Worm (Caenorhabditis elegans) whole organism, late embryonic: ENCODE results near the gene C53B4.2.
A peak's percentile ranks its signal among the peaks of the same experiment; 100 is the strongest.

Source experiments
- T23F11.4 ChIP-seq: fragments of 200-800 bp; sonication (Bioruptor generic); optimal IDR thresholded peaks from 2 replicates; lab custom pipeline; 2018; ENCODE audit warnings: mild to moderate bottlenecking, missing genetic modification characterization, missing compliant biosample characterization
- ahr-1 ChIP-seq: sonication (generic microtip); optimal IDR thresholded peaks from 2 replicates; lab custom pipeline; 2016; ENCODE audit warnings: missing genetic modification characterization, missing compliant biosample characterization
- ama-1 ChIP-seq: fragments of 150-350 bp; optimal IDR thresholded peaks from 2 replicates; lab custom pipeline; 2014
- ceh-18 ChIP-seq: sonication (generic microtip); optimal IDR thresholded peaks from 2 replicates; lab custom pipeline; 2016; ENCODE audit warnings: missing genetic modification characterization, missing compliant biosample characterization
- ceh-19 ChIP-seq: fragments of 200-800 bp; sonication (Bioruptor generic); optimal IDR thresholded peaks from 2 replicates; lab custom pipeline; 2018; ENCODE audit warnings: mild to moderate bottlenecking, missing genetic modification characterization, missing compliant biosample characterization
- ceh-31 ChIP-seq: sonication (generic microtip); optimal IDR thresholded peaks from 2 replicates; lab custom pipeline; 2016; ENCODE audit warnings: missing genetic modification characterization, missing compliant biosample characterization
- ceh-34 ChIP-seq: sonication (generic microtip); optimal IDR thresholded peaks from 2 replicates; lab custom pipeline; 2016; ENCODE audit warnings: mild to moderate bottlenecking, missing genetic modification characterization, missing compliant biosample characterization
- ceh-48 ChIP-seq: sonication (generic microtip); optimal IDR thresholded peaks from 2 replicates; lab custom pipeline; 2016; ENCODE audit warnings: missing genetic modification characterization, inconsistent platforms, missing compliant biosample characterization
- ceh-6 ChIP-seq: fragments of 200-800 bp; sonication (Bioruptor generic); optimal IDR thresholded peaks from 2 replicates; lab custom pipeline; 2018; ENCODE audit warnings: mild to moderate bottlenecking, missing genetic modification characterization, missing compliant biosample characterization
- elt-2 ChIP-seq: sonication (generic microtip); optimal IDR thresholded peaks from 2 replicates; lab custom pipeline; 2016; ENCODE audit warnings: missing genetic modification reagents, missing genetic modification characterization, missing compliant biosample characterization
- elt-4 ChIP-seq: sonication (generic microtip); optimal IDR thresholded peaks from 2 replicates; lab custom pipeline; 2016; ENCODE audit warnings: missing genetic modification characterization, missing compliant biosample characterization
- fax-1 ChIP-seq: sonication (generic microtip); optimal IDR thresholded peaks from 2 replicates; lab custom pipeline; 2016; ENCODE audit warnings: missing genotype, missing genetic modification characterization, missing compliant biosample characterization
- fkh-10 ChIP-seq: fragments of 150-350 bp; optimal IDR thresholded peaks from 2 replicates; lab custom pipeline; 2014; ENCODE audit warnings: missing biosample characterization, missing genetic modification reagents, missing genetic modification characterization
- fkh-6 ChIP-seq: sonication (generic microtip); optimal IDR thresholded peaks from 2 replicates; lab custom pipeline; 2016; ENCODE audit warnings: missing genetic modification characterization, missing compliant biosample characterization
- gmeb-2 ChIP-seq: sonication (generic microtip); optimal IDR thresholded peaks from 2 replicates; lab custom pipeline; 2016; ENCODE audit warnings: missing genetic modification characterization, inconsistent platforms, missing compliant biosample characterization
- hlh-15 ChIP-seq: sonication (generic microtip); optimal IDR thresholded peaks from 2 replicates; lab custom pipeline; 2016; ENCODE audit warnings: missing genetic modification characterization, missing compliant biosample characterization
- hlh-8 ChIP-seq: sonication (generic microtip); optimal IDR thresholded peaks from 2 replicates; lab custom pipeline; 2016; ENCODE audit warnings: missing genotype, missing genetic modification characterization, missing compliant biosample characterization
- lin-11 ChIP-seq: fragments of 200-800 bp; sonication (Bioruptor generic); optimal IDR thresholded peaks from 2 replicates; lab custom pipeline; 2018; ENCODE audit warnings: mild to moderate bottlenecking, missing genetic modification characterization, missing compliant biosample characterization
- madf-2 ChIP-seq: sonication (generic microtip); optimal IDR thresholded peaks from 2 replicates; lab custom pipeline; 2017; ENCODE audit warnings: missing genetic modification characterization, missing compliant biosample characterization
- mec-3 ChIP-seq: sonication (generic microtip); optimal IDR thresholded peaks from 2 replicates; lab custom pipeline; 2016; ENCODE audit warnings: borderline replicate concordance, missing genetic modification characterization, missing compliant biosample characterization
- nfya-1 ChIP-seq: sonication (generic microtip); optimal IDR thresholded peaks from 2 replicates; lab custom pipeline; 2017; ENCODE audit warnings: missing genetic modification characterization, mild to moderate bottlenecking, missing compliant biosample characterization, antibody characterized with exemption, moderate library complexity
- nhr-232 ChIP-seq: sonication (generic microtip); optimal IDR thresholded peaks from 2 replicates; lab custom pipeline; 2016; ENCODE audit warnings: missing genetic modification characterization, missing compliant biosample characterization
- odd-2 ChIP-seq: sonication (generic microtip); optimal IDR thresholded peaks from 2 replicates; lab custom pipeline; 2017; ENCODE audit warnings: antibody characterized with exemption, mild to moderate bottlenecking, missing genetic modification characterization, missing compliant biosample characterization
- pax-1 ChIP-seq: fragments of 150-350 bp; optimal IDR thresholded peaks from 2 replicates; lab custom pipeline; 2014; ENCODE audit warnings: missing biosample characterization, missing genetic modification characterization
- pha-2 ChIP-seq: sonication (generic microtip); optimal IDR thresholded peaks from 2 replicates; lab custom pipeline; 2017; ENCODE audit warnings: mild to moderate bottlenecking, missing genetic modification characterization, missing compliant biosample characterization
- pha-4 ChIP-seq: fragments of 150-350 bp; optimal IDR thresholded peaks from 2 replicates; lab custom pipeline; 2018; ENCODE audit warnings: missing biosample characterization, missing genetic modification reagents, missing genetic modification characterization
- pqm-1 ChIP-seq: sonication (generic microtip); optimal IDR thresholded peaks from 2 replicates; lab custom pipeline; 2016; ENCODE audit warnings: missing genetic modification characterization, missing compliant biosample characterization
- pros-1 ChIP-seq: fragments of 150-350 bp; optimal IDR thresholded peaks from 2 replicates; lab custom pipeline; 2014; ENCODE audit warnings: missing biosample characterization, missing genetic modification reagents, missing genetic modification characterization
- ref-2 ChIP-seq: sonication (generic microtip); optimal IDR thresholded peaks from 2 replicates; lab custom pipeline; 2016; ENCODE audit warnings: missing genetic modification characterization, missing compliant biosample characterization
- sdc-2 ChIP-seq: sonication (generic microtip); optimal IDR thresholded peaks from 2 replicates; lab custom pipeline; 2016; ENCODE audit warnings: missing genotype, missing genetic modification characterization, missing compliant biosample characterization
- sox-4 ChIP-seq: sonication (generic microtip); optimal IDR thresholded peaks from 2 replicates; lab custom pipeline; 2017; ENCODE audit warnings: mild to moderate bottlenecking, missing genetic modification characterization, inconsistent platforms, missing compliant biosample characterization
- syd-9 ChIP-seq: sonication (generic microtip); optimal IDR thresholded peaks from 2 replicates; lab custom pipeline; 2016; ENCODE audit warnings: mild to moderate bottlenecking, missing genetic modification characterization, moderate library complexity, missing compliant biosample characterization
- tbx-7 ChIP-seq: sonication (generic microtip); optimal IDR thresholded peaks from 2 replicates; lab custom pipeline; 2016; ENCODE audit warnings: missing genotype, missing genetic modification characterization, missing compliant biosample characterization
- ttx-3 ChIP-seq: sonication (generic microtip); optimal IDR thresholded peaks from 2 replicates; lab custom pipeline; 2016; ENCODE audit warnings: missing genetic modification reagents, missing genetic modification characterization, missing compliant biosample characterization
- unc-42 ChIP-seq: sonication (generic microtip); optimal IDR thresholded peaks from 2 replicates; lab custom pipeline; 2016; ENCODE audit warnings: missing genotype, missing genetic modification characterization, missing compliant biosample characterization
- unc-55 ChIP-seq: sonication (generic microtip); optimal IDR thresholded peaks from 2 replicates; lab custom pipeline; 2017; ENCODE audit warnings: missing biosample characterization, missing genetic modification reagents, missing genetic modification characterization
- zip-5 ChIP-seq: sonication (generic microtip); optimal IDR thresholded peaks from 2 replicates; lab custom pipeline; 2016; ENCODE audit warnings: missing genetic modification characterization, missing compliant biosample characterization

The C53B4.2 gene

ce11 chrIV:8984566-8984965, 18.6 kb downstream of the C53B4.2 start, which contains the start of gene nstp-1:
nstp-1 (plus strand) TSS chrIV:8984866.
- TF ChIP-seq ceh-31 (no peak), ceh-34 (tag; lab: Kevin White, UChicago) (no peak), elt-4 (tag; lab: Kevin White, UChicago) (no peak), elt-2 (tag; lab: Kevin White, UChicago) (no peak), odd-2 (no peak), ref-2 (tag; lab: Kevin White, UChicago) (no peak), unc-42 (no peak), T23F11.4 (GFP tag; lab: Kevin White, UChicago) (no peak), pqm-1 (tag; lab: Kevin White, UChicago) (no peak), sox-4 (no peak), mec-3 (no peak), ceh-6 (GFP tag; lab: Kevin White, UChicago) (no peak), ceh-19 (no peak), ahr-1 (tag; lab: Kevin White, UChicago) (no peak), pha-2 (tag; lab: Kevin White, UChicago) (no peak), gmeb-2 (tag; lab: Kevin White, UChicago) (no peak), hlh-15 (tag; lab: Kevin White, UChicago) (no peak), ama-1 (no peak), syd-9 (tag; lab: Kevin White, UChicago) (no peak), ceh-18 (no peak)

- TF ChIP-seq madf-2: no peak
- TF ChIP-seq elt-4 (tag; lab: Kevin White, UChicago): no peak
- peak; percentile 81 for TF ChIP-seq elt-2 (tag; lab: Kevin White, UChicago)
- TF ChIP-seq ceh-48 (tag; lab: Kevin White, UChicago): peak; percentile 81
- TF ChIP-seq ceh-19: no peak
- TF ChIP-seq ref-2 (tag; lab: Kevin White, UChicago): no peak
- peak; percentile 19 for TF ChIP-seq nfya-1 (tag; lab: Kevin White, UChicago)
Observed at ce11 chrIV:8986761-8987316, 20.9 kb downstream of the C53B4.2 start, which contains the start of gene bre-1. bre-1 (plus strand) TSS chrIV:8987266.

ce11 chrIV:8992786-8993185, 26.8 kb downstream of the C53B4.2 start, which contains the start of gene mltn-12:
mltn-12 (plus strand) TSS chrIV:8993086.
- TF ChIP-seq odd-2: no peak
- no peak for TF ChIP-seq sdc-2 (tag; lab: Kevin White, UChicago)
- no peak for TF ChIP-seq zip-5 (tag; lab: Kevin White, UChicago)
- no peak for TF ChIP-seq ref-2 (tag; lab: Kevin White, UChicago)
- no peak for TF ChIP-seq madf-2

- TF ChIP-seq hlh-15 (tag; lab: Kevin White, UChicago): no peak
- TF ChIP-seq fkh-6 (tag; lab: Kevin White, UChicago): no peak
- TF ChIP-seq gmeb-2 (tag; lab: Kevin White, UChicago): no peak
- no peak for TF ChIP-seq ceh-18
- TF ChIP-seq zip-5 (tag; lab: Kevin White, UChicago): no peak
- no peak for TF ChIP-seq nhr-232 (tag; lab: Kevin White, UChicago)
- no peak for TF ChIP-seq fkh-10 (GFP tag; lab: Kevin White, UChicago)
- no peak for TF ChIP-seq pros-1 (tag; lab: Kevin White, UChicago)
- no peak for TF ChIP-seq ref-2 (tag; lab: Kevin White, UChicago)
- TF ChIP-seq hlh-8 (tag; lab: Kevin White, UChicago): no peak
- no peak for TF ChIP-seq pha-4
- no peak for TF ChIP-seq pax-1 (tag; lab: Kevin White, UChicago)
- no peak for TF ChIP-seq lin-11 (tag; lab: Kevin White, UChicago)
- TF ChIP-seq tbx-7 (tag; lab: Kevin White, UChicago): no peak
- no peak for TF ChIP-seq ttx-3 (tag; lab: Kevin White, UChicago)
- no peak for TF ChIP-seq elt-2 (tag; lab: Kevin White, UChicago)
- no peak for TF ChIP-seq unc-55 (GFP tag; lab: Kevin White, UChicago)
- TF ChIP-seq fax-1 (tag; lab: Kevin White, UChicago): no peak
Observed at ce11 chrIV:8994487-8994886, 28.5 kb downstream of the C53B4.2 start.
